Fruit fly (Drosophila melanogaster) Kc167 (cell line): ENCODE data around the gene CG6800.

Source experiments
- Myc ChIP-seq: fragments of >200 bp; optimal IDR thresholded peaks from 2 replicates; lab custom pipeline; 2017; ENCODE audit warnings: missing external identifiers
- h ChIP-seq: fragments of >200 bp; optimal IDR thresholded peaks from 3 replicates; lab custom pipeline; 2018; ENCODE audit warnings: missing external identifiers
- psq ChIP-seq: fragments of >200 bp; optimal IDR thresholded peaks from 2 replicates; lab custom pipeline; 2017; ENCODE audit warnings: missing external identifiers

- TF ChIP-seq psq, result no peak
- TF ChIP-seq h (lab: Kevin White, UChicago), result no peak
- no peak for TF ChIP-seq Myc (lab: Kevin White, UChicago)
Observed at dm6 chr3R:21737264-21737663, 38.7 kb upstream of the CG6800 start, which contains the start of gene CG42870.
